Worm (Caenorhabditis elegans): Measurements from ENCODE around the gene CC8.3.

DNA sequence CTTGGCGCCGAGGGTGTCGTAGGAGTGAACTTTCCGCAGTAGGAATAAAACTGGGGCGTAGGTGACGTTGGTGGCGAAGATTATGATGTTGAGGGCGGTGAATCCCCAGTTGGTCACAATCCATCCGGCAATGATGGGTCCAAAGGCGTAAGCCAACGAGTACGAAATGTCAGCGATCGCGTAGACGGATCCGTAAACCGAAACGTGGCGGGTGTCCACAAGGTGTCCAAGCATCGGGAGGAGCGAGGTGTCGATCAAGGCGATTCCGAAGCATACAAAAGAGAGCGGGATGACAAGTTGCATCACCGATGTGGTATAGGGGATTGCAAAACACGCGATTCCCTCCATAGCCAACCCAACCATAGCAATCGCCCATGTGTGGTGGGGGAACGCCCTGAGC lies 23.4 kb downstream of the CC8.3 start:
- TF ChIP-seq bed-3 (GFP tag; optimal IDR thresholded peaks at IDR 0.05) (no peak), nhr-76 (tag; optimal IDR thresholded peaks at IDR 0.05) (no peak)

Data from whole organism, mixed stage, embryonic.